Fruit fly (Drosophila melanogaster): ENCODE measurements around the gene CG45122.

The CG45122 gene

DNA sequence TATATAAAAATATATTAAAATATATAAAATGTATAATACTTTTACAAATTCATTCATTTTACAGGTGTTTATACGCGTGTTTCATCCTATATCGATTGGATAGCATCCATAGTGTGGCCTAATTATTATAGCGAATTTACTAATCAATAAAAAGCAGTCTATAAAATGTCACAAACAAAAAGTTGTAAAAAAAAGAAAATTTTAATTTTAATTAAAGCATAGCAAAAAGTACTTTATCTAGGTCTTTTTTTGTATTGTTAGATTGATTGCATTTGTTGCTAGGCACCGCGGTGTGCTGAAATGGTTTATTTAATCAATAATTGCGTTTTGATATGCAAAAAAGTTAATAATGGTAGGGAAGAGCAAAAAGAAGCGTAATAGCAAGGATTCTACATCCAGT, at the start of gene CG45122:
CG45122 (plus strand) TSS at position 301 of the 400 bp plus-strand sequence.
- TF ChIP-seq CG10348 (GFP tag; IDR thresholded peaks at IDR 0.05) = no peak
- TF ChIP-seq Ets98B (GFP tag; IDR thresholded peaks at IDR 0.05) = no peak
- TF ChIP-seq CG12605 (GFP tag; IDR thresholded peaks at IDR 0.05) = no peak
- no peak for TF ChIP-seq EcR (GFP tag; optimal IDR thresholded peaks at IDR 0.05)
- TF ChIP-seq CG17806 (tag; optimal IDR thresholded peaks at IDR 0.05) = no peak
- no peak for TF ChIP-seq Pif1B (GFP tag; optimal IDR thresholded peaks at IDR 0.05)
- no peak for TF ChIP-seq CG8159 (tag; optimal IDR thresholded peaks at IDR 0.05)
- no peak for TF ChIP-seq Pif1A (GFP tag; optimal IDR thresholded peaks at IDR 0.05)
- no peak for TF ChIP-seq CG8301 (tag; optimal IDR thresholded peaks at IDR 0.05)
- no peak for TF ChIP-seq Snoo (tag; optimal IDR thresholded peaks at IDR 0.05)
- no peak for TF ChIP-seq CG14655 (GFP tag; optimal IDR thresholded peaks at IDR 0.05)
- no peak for TF ChIP-seq D1 (tag; optimal IDR thresholded peaks at IDR 0.05)
- no peak for TF ChIP-seq gl (tag; optimal IDR thresholded peaks at IDR 0.05)
- TF ChIP-seq rn (GFP tag; IDR thresholded peaks at IDR 0.05) = no peak
- TF ChIP-seq CG9948 (tag; optimal IDR thresholded peaks at IDR 0.05) = no peak
- TF ChIP-seq CG15710 (tag; optimal IDR thresholded peaks at IDR 0.05) = no peak

DNA sequence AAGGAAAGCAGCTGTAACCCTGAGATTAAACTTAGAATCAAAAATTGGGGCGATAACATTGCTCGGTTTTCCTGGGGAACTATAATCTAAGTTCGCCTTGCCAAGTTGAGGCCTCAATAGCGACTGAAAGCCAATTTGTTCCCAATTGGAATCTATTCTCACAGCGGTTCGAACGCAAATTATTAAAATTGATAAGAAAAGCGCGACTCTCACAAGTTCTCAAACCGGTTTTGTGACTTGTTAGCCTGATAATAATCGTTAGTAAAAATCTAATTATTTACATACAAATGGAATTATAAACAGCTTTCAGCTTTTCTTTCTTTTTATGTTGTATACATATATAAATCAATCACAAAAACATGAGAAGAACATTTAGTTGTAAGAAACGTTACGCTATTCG, 48.9 kb upstream of the CG45122 start, which contains the start of gene yellow-f2:
yellow-f2 (minus strand) TSS at position 101 of the 400 bp plus-strand sequence.
- TF ChIP-seq D1 (tag; optimal IDR thresholded peaks at IDR 0.05) (no peak), CG34367 (tag; optimal IDR thresholded peaks at IDR 0.05) (no peak), Ets98B (GFP tag; IDR thresholded peaks at IDR 0.05) (no peak), CG8159 (tag; optimal IDR thresholded peaks at IDR 0.05) (no peak), fd96Ca (GFP tag; IDR thresholded peaks at IDR 0.05) (no peak), Snoo (tag; optimal IDR thresholded peaks at IDR 0.05) (no peak), CG17806 (tag; optimal IDR thresholded peaks at IDR 0.05) (no peak), CG13204 (GFP tag; optimal IDR thresholded peaks at IDR 0.05) (no peak), rn (GFP tag; IDR thresholded peaks at IDR 0.05) (no peak), Pif1A (GFP tag; optimal IDR thresholded peaks at IDR 0.05) (no peak), CG9948 (tag; optimal IDR thresholded peaks at IDR 0.05) (no peak), CG14655 (GFP tag; optimal IDR thresholded peaks at IDR 0.05) (no peak), CG32121 (GFP tag; IDR thresholded peaks at IDR 0.05) (no peak), Pif1B (GFP tag; optimal IDR thresholded peaks at IDR 0.05) (no peak), CG15710 (tag; optimal IDR thresholded peaks at IDR 0.05) (no peak)

DNA sequence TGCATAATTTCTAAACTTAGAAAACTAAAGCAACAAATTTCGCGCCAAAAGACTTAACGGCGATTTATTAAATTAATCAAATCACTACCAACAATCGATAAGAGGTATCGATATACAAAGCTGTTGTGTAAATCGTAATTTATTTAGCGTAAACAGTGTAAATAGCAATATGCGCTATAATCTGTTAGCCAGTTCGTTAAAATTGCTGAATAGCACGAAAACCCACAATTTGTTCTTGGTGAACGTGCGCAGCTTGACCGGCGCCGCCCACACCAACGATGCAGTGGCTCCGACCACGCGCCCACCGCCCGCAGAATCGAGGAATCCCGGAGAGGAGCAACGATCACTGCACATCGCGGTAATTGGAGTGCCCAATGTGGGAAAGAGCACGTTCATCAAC, 48.4 kb upstream of the CG45122 start, which contains the start of gene CG7488:
CG7488 (plus strand) TSS at position 99 of the 400 bp plus-strand sequence.
- TF ChIP-seq CG8159 (tag; optimal IDR thresholded peaks at IDR 0.05) (no peak), CG12605 (GFP tag; IDR thresholded peaks at IDR 0.05) (no peak), Snoo (tag; optimal IDR thresholded peaks at IDR 0.05) (no peak), Ets98B (GFP tag; IDR thresholded peaks at IDR 0.05) (no peak), CG32121 (GFP tag; IDR thresholded peaks at IDR 0.05) (no peak), CG13204 (GFP tag; optimal IDR thresholded peaks at IDR 0.05) (no peak), CG4496 (GFP tag; IDR thresholded peaks at IDR 0.05) (no peak), CG14655 (GFP tag; optimal IDR thresholded peaks at IDR 0.05) (no peak), Pif1B (GFP tag; optimal IDR thresholded peaks at IDR 0.05) (no peak), D1 (tag; optimal IDR thresholded peaks at IDR 0.05) (no peak), Pif1A (GFP tag; optimal IDR thresholded peaks at IDR 0.05) (no peak), EcR (GFP tag; optimal IDR thresholded peaks at IDR 0.05) (no peak), CG15710 (tag; optimal IDR thresholded peaks at IDR 0.05) (no peak), CG8301 (tag; optimal IDR thresholded peaks at IDR 0.05) (no peak)

DNA sequence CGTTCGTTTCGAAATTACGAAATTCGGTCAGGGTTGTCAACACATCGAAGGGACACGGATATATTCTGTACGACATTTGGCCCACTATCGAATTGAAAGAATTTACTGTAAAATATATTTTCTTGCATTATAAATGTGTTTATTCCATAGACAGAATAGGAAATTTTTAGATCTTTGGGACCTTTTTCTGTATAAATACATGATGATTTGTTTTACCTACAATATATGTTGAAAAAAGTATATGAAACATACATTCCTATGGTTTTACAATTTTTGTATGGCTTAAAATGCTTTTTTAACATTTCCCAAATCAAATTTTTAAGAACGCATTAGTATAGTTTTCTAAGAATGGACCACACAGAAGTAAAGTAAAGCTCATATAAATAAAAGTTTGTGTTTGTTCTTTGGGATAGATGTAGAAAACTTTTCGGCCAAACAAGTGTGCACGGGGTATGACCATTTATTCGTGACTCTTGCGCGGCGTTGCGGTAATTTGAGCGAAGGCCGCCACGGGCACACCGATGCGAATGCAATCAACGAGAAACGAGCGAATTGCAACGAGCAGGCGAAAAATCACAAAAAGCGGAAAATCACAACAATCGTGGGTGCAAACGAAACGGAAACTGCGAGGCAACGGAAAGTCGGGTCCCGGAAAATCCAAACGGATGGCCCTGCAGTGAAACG, 46.3 kb upstream of the CG45122 start, which contains the start of the genes CG17327, CG44194 and CG7518:
CG17327 (minus strand) TSS at position 177 of the 684 bp plus-strand sequence.
CG44194 (minus strand) TSS at position 177 of the 684 bp plus-strand sequence.
CG7518 (plus strand) TSS at position 540 of the 684 bp plus-strand sequence.
- 0 out of 3 replicates have a peak, but pooled peaks have one; percentile 11 for TF ChIP-seq CG4496 (GFP tag; IDR thresholded peaks at IDR 0.05)
- no peak for TF ChIP-seq Pif1B (GFP tag; optimal IDR thresholded peaks at IDR 0.05)
- 0 out of 2 replicates have a peak, but pooled peaks have one; percentile 15 for TF ChIP-seq Ets98B (GFP tag; IDR thresholded peaks at IDR 0.05)

DNA sequence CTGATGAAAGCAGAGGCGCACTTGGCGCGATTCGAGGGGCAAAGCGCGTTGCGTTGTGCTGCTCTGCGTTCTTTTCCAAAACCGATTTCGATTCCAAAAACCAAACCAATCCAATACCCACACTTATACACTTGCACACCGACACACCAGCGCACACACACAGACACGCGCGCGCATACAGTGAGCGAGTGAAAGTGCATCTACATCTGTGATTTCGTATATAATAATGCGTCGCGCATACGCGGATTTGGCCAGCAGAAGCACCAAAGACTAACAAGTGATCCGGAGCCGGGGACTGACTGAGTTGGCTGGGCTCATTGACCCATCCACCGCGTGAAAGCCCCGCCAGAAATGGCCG, 45.7 kb upstream of the CG45122 start:
- no peak; the same call in 2 of the 3 replicates for TF ChIP-seq CG4496 (GFP tag; IDR thresholded peaks at IDR 0.05)
- TF ChIP-seq CG34367 (tag; optimal IDR thresholded peaks at IDR 0.05) = no peak
- no peak for TF ChIP-seq Ets98B (GFP tag; IDR thresholded peaks at IDR 0.05)
- TF ChIP-seq CG17806 (tag; optimal IDR thresholded peaks at IDR 0.05) = no peak
- no peak for TF ChIP-seq CG8159 (tag; optimal IDR thresholded peaks at IDR 0.05)
- TF ChIP-seq Snoo (tag; optimal IDR thresholded peaks at IDR 0.05) = no peak
- no peak for TF ChIP-seq D1 (tag; optimal IDR thresholded peaks at IDR 0.05)
- no peak for TF ChIP-seq gl (tag; optimal IDR thresholded peaks at IDR 0.05)
- no peak for TF ChIP-seq CG9948 (tag; optimal IDR thresholded peaks at IDR 0.05)
- no peak for TF ChIP-seq EcR (GFP tag; optimal IDR thresholded peaks at IDR 0.05)
- no peak for TF ChIP-seq Pif1B (GFP tag; optimal IDR thresholded peaks at IDR 0.05)
- no peak for TF ChIP-seq rn (GFP tag; IDR thresholded peaks at IDR 0.05)
- no peak for TF ChIP-seq CG13204 (GFP tag; optimal IDR thresholded peaks at IDR 0.05)
- TF ChIP-seq fd96Ca (GFP tag; IDR thresholded peaks at IDR 0.05) = no peak
- TF ChIP-seq CG14655 (GFP tag; optimal IDR thresholded peaks at IDR 0.05) = no peak
- TF ChIP-seq CG8301 (tag; optimal IDR thresholded peaks at IDR 0.05) = no peak
- no peak for TF ChIP-seq CG32121 (GFP tag; IDR thresholded peaks at IDR 0.05)
- TF ChIP-seq CG10348 (GFP tag; IDR thresholded peaks at IDR 0.05) = no peak
- no peak for TF ChIP-seq CG15710 (tag; optimal IDR thresholded peaks at IDR 0.05)

DNA sequence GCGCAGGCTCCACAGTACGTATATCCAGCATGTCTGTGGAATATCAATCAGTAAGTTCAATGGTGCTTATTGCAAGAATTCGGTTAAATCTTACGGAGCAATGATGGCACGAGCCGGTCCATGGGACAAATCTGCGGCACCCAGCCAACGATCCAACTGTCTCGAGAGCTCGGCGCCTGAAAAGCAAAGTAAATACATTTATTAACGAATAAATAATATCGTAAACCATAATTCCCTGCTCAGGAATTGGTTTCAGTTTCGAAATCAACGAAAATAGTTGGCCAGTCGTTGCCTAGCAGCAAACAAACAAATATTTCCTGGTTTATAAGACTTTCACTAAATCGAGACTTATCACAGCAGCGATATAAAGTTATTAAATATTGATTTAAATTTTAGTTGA, 34.4 kb upstream of the CG45122 start, which contains the start of gene CG11656:
CG11656 (plus strand) TSS at position 301 of the 400 bp plus-strand sequence.
- TF ChIP-seq Ets98B (GFP tag; IDR thresholded peaks at IDR 0.05) (no peak), rn (GFP tag; IDR thresholded peaks at IDR 0.05) (no peak), CG8159 (tag; optimal IDR thresholded peaks at IDR 0.05) (no peak), CG17806 (tag; optimal IDR thresholded peaks at IDR 0.05) (no peak), CG14655 (GFP tag; optimal IDR thresholded peaks at IDR 0.05) (no peak), CG9948 (tag; optimal IDR thresholded peaks at IDR 0.05) (no peak), D1 (tag; optimal IDR thresholded peaks at IDR 0.05) (no peak), CG10348 (GFP tag; IDR thresholded peaks at IDR 0.05) (no peak), gl (tag; optimal IDR thresholded peaks at IDR 0.05) (no peak), CG32121 (GFP tag; IDR thresholded peaks at IDR 0.05) (no peak), CG4496 (GFP tag; IDR thresholded peaks at IDR 0.05) (no peak), CG15710 (tag; optimal IDR thresholded peaks at IDR 0.05) (no peak)

Data from whole organism, pupa.